Fruit fly (Drosophila melanogaster): ENCODE data around the gene CG34377.

Gene CG34377

dm6 chr3R:22368777-22369214, 44.9 kb upstream of the CG34377 start (continued):
- TF ChIP-seq seq (GFP tag; IDR thresholded peaks at IDR 0.05) (peak; percentile 84), cato (GFP tag; optimal IDR thresholded peaks at IDR 0.05; ENCODE audit: borderline replicate concordance) (no peak), corto (GFP tag; optimal IDR thresholded peaks at IDR 0.05) (peak; percentile 69), CG1647 (GFP tag; optimal IDR thresholded peaks at IDR 0.05) (peak; percentile 24), dan (GFP tag; IDR thresholded peaks at IDR 0.05) (no peak), lola (GFP tag; optimal IDR thresholded peaks at IDR 0.05) (peak in 1 of 3 experiments; percentile 23), ftz-f1 (GFP tag; optimal IDR thresholded peaks at IDR 0.05) (no peak), CG14667 (GFP tag; IDR thresholded peaks at IDR 0.05) (peak; percentile 42; the same call in 1 of the 2 replicates), Poxn (GFP tag; IDR thresholded peaks at IDR 0.05) (peak; percentile 65; the same call in 1 of the 2 replicates), CG4360 (GFP tag; IDR thresholded peaks at IDR 0.05) (no peak; the same call in 1 of the 2 replicates), dm (GFP tag; optimal IDR thresholded peaks at IDR 0.05) (no peak), unc-4 (GFP tag; IDR thresholded peaks at IDR 0.05; ENCODE audit: partially characterized antibody) (no peak), CG1233 (GFP tag; optimal IDR thresholded peaks at IDR 0.05) (no peak), Camta (GFP tag; optimal IDR thresholded peaks at IDR 0.05) (peak; percentile 61), CG32772 (GFP tag; IDR thresholded peaks at IDR 0.05) (peak; percentile 58), Vsx1 (GFP tag; optimal IDR thresholded peaks at IDR 0.05) (no peak), rib (GFP tag; IDR thresholded peaks at IDR 0.05) (no peak), p53 (GFP tag; optimal IDR thresholded peaks at IDR 0.05) (no peak), Lpt (GFP tag; optimal IDR thresholded peaks at IDR 0.05) (no peak), vvl (GFP tag; IDR thresholded peaks at IDR 0.05) (peak; percentile 72), Nf-YA (GFP tag; IDR thresholded peaks at IDR 0.05) (peak; percentile 44; the same call in 1 of the 2 replicates), CG7839 (tag; optimal IDR thresholded peaks at IDR 0.05) (peak; percentile 80), CG12219 (GFP tag; optimal IDR thresholded peaks at IDR 0.05) (no peak), insv (GFP tag; optimal IDR thresholded peaks at IDR 0.05) (peak in 1 of 2 experiments; percentile 16), dysf (GFP tag; IDR thresholded peaks at IDR 0.05) (peak; percentile 82), CG14965 (GFP tag; optimal IDR thresholded peaks at IDR 0.05; ENCODE audit: borderline replicate concordance) (no peak), CG7372 (GFP tag; IDR thresholded peaks at IDR 0.05) (peak; percentile 56), CG6854 (GFP tag; optimal IDR thresholded peaks at IDR 0.05) (peak; percentile 46), fru (optimal IDR thresholded peaks at IDR 0.05) (no peak), CG2678 (tag; optimal IDR thresholded peaks at IDR 0.05) (peak; percentile 79), otp (GFP tag; IDR thresholded peaks at IDR 0.05) (peak; percentile 69; the same call in 2 of the 3 replicates), h (optimal IDR thresholded peaks at IDR 0.05) (no peak), CG4820 (GFP tag; optimal IDR thresholded peaks at IDR 0.05) (no peak), Bdp1 (GFP tag; optimal IDR thresholded peaks at IDR 0.05) (peak; percentile 3), zfh2 (GFP tag; optimal IDR thresholded peaks at IDR 0.05) (peak; percentile 45), Hr39 (optimal IDR thresholded peaks at IDR 0.05) (no peak), sqz (GFP tag; optimal IDR thresholded peaks at IDR 0.05) (no peak), fd64A (GFP tag; optimal IDR thresholded peaks at IDR 0.05) (no peak), ab (GFP tag; optimal IDR thresholded peaks at IDR 0.05) (no peak), CG5180 (GFP tag; optimal IDR thresholded peaks at IDR 0.05) (peak; percentile 25), CG14441 (GFP tag; IDR thresholded peaks at IDR 0.05) (peak; percentile 78), D19B (GFP tag; optimal IDR thresholded peaks at IDR 0.05) (peak; percentile 94), CG3407 (GFP tag; optimal IDR thresholded peaks at IDR 0.05) (peak; percentile 39), psq (GFP tag; optimal IDR thresholded peaks at IDR 0.05) (no peak), ind (GFP tag; optimal IDR thresholded peaks at IDR 0.05) (peak; percentile 63), Med (GFP tag) (peak; percentile 79), CG9727 (GFP tag; optimal IDR thresholded peaks at IDR 0.05) (peak; percentile 74), Mrtf (GFP tag; IDR thresholded peaks at IDR 0.05) (peak; percentile 55; the same call in 2 of the 3 replicates), tll (GFP tag; optimal IDR thresholded peaks at IDR 0.05) (no peak), CG12391 (tag; optimal IDR thresholded peaks at IDR 0.05) (peak; percentile 62), CG7786 (GFP tag; optimal IDR thresholded peaks at IDR 0.05) (no peak), CG10431 (GFP tag; optimal IDR thresholded peaks at IDR 0.05) (no peak)
